Fruit fly (Drosophila melanogaster): Measurements from ENCODE around the gene CG12301.

Gene CG12301

DNA sequence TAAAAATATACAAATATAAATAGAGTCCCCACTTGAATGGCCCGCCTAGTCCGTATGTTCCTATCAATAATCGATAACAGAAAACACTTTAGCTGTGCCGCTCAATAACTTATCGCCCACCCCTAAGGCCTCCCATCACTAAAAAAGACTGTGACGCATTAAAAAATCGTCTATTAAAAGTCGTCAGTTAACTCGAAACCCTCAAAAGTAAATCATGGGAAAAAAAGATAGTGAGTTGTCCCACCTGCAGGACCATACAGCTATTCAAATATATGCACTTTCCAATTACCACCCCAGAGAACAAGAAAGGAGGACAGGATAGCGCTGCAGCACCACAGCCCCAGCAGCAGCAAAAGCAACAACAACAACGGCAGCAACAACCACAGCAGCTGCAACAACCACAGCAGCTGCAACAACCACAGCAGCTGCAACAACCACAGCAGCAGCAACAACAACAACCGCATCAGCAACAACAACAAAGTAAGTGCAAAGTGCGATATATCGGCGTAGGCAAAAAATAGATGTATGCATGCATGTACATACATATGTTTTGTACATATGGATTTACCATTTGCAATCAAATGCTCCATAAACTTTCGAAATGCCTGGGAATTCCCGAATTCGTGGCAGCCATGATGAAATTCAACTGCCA lies 26.5 kb upstream of the CG12301 start, which contains the start of gene AGO2 (continued):
- TF ChIP-seq CG6276 (GFP tag; optimal IDR thresholded peaks at IDR 0.05): peak; percentile 97
- TF ChIP-seq CG11762 (GFP tag; optimal IDR thresholded peaks at IDR 0.05; ENCODE audit: insufficient read depth): peak; percentile 78
- peak; percentile 19 for TF ChIP-seq Met (GFP tag; optimal IDR thresholded peaks at IDR 0.05)
- peak; percentile 60 for TF ChIP-seq fd85E (GFP tag; optimal IDR thresholded peaks at IDR 0.05)
- TF ChIP-seq CG3919 (GFP tag; optimal IDR thresholded peaks at IDR 0.05): peak; percentile 85
- peak; percentile 85 for TF ChIP-seq CG3032 (tag; optimal IDR thresholded peaks at IDR 0.05)
- TF ChIP-seq vri (GFP tag; optimal IDR thresholded peaks at IDR 0.05): peak; percentile 30
- TF ChIP-seq Blimp-1 (GFP tag; optimal IDR thresholded peaks at IDR 0.05): peak; percentile 56
- peak; percentile 59 for TF ChIP-seq Eip78C (GFP tag)
- TF ChIP-seq CG16779 (tag; optimal IDR thresholded peaks at IDR 0.05): peak; percentile 62
- TF ChIP-seq lz (GFP tag; optimal IDR thresholded peaks at IDR 0.05): no peak
- TF ChIP-seq CG32006 (GFP tag; optimal IDR thresholded peaks at IDR 0.05): no peak
- no peak for TF ChIP-seq CG11902 (GFP tag; optimal IDR thresholded peaks at IDR 0.05)
- TF ChIP-seq CG4318 (GFP tag; optimal IDR thresholded peaks at IDR 0.05): no peak
- peak; percentile 65 for TF ChIP-seq CG1621 (tag; optimal IDR thresholded peaks at IDR 0.05)

dm6 chr3L:15562727-15563057 lies 17.9 kb upstream of the CG12301 start:
- TF ChIP-seq svp (GFP tag) (no peak), Eip78C (GFP tag) (peak; percentile 17)

- TF ChIP-seq CG15336 (GFP tag; IDR thresholded peaks at IDR 0.05) (peak; percentile 51; the same call in 1 of the 2 replicates), CG11902 (GFP tag; optimal IDR thresholded peaks at IDR 0.05) (no peak), CG8319 (GFP tag; optimal IDR thresholded peaks at IDR 0.05) (no peak), Sox102F (GFP tag; optimal IDR thresholded peaks at IDR 0.05) (peak; percentile 36), lz (GFP tag; optimal IDR thresholded peaks at IDR 0.05) (peak; percentile 17), CG3919 (GFP tag; optimal IDR thresholded peaks at IDR 0.05) (peak; percentile 50), esn (GFP tag; optimal IDR thresholded peaks at IDR 0.05) (peak; percentile 53), CG34406 (GFP tag; optimal IDR thresholded peaks at IDR 0.05) (peak; percentile 32), Smox (GFP tag; optimal IDR thresholded peaks at IDR 0.05) (no peak), CG6163 (GFP tag; IDR thresholded peaks at IDR 0.05) (peak; percentile 51; the same call in 2 of the 3 replicates), CG11294 (GFP tag; IDR thresholded peaks at IDR 0.05) (0 out of 2 replicates have a peak, but pooled peaks have one; percentile 37), eg (GFP tag; IDR thresholded peaks at IDR 0.05) (peak; percentile 86), CG10631 (GFP tag; optimal IDR thresholded peaks at IDR 0.05) (peak; percentile 43), CG8632 (GFP tag; optimal IDR thresholded peaks at IDR 0.05) (peak; percentile 31), CG16779 (tag; optimal IDR thresholded peaks at IDR 0.05) (no peak), Hr39 (GFP tag; optimal IDR thresholded peaks at IDR 0.05) (peak; percentile 11), achi (GFP tag; optimal IDR thresholded peaks at IDR 0.05) (no peak), CG31627 (GFP tag; optimal IDR thresholded peaks at IDR 0.05) (peak; percentile 38), Sox14 (GFP tag; optimal IDR thresholded peaks at IDR 0.05) (peak; percentile 25), ss (GFP tag; optimal IDR thresholded peaks at IDR 0.05) (no peak), CG9139 (GFP tag; optimal IDR thresholded peaks at IDR 0.05) (no peak), acj6 (GFP tag; optimal IDR thresholded peaks at IDR 0.05) (peak; percentile 33), Eip75B (GFP tag; optimal IDR thresholded peaks at IDR 0.05) (peak; percentile 2), CG10669 (GFP tag; optimal IDR thresholded peaks at IDR 0.05) (peak; percentile 21), CG8119 (GFP tag; IDR thresholded peaks at IDR 0.05) (peak; percentile 57; the same call in 2 of the 3 replicates), pdm3 (GFP tag; optimal IDR thresholded peaks at IDR 0.05) (no peak), Blimp-1 (GFP tag; optimal IDR thresholded peaks at IDR 0.05) (no peak), Eip78C (GFP tag) (peak; percentile 65), Gug (GFP tag; IDR thresholded peaks at IDR 0.05) (peak; percentile 63), svp (GFP tag) (peak; percentile 71), topi (GFP tag; optimal IDR thresholded peaks at IDR 0.05) (peak; percentile 15), Hr38 (GFP tag; optimal IDR thresholded peaks at IDR 0.05) (no peak), Eip93F (GFP tag; optimal IDR thresholded peaks at IDR 0.05) (peak; percentile 64), fkh (GFP tag; optimal IDR thresholded peaks at IDR 0.05) (peak; percentile 42), Ets21C (GFP tag; optimal IDR thresholded peaks at IDR 0.05) (no peak), CG6792 (GFP tag; optimal IDR thresholded peaks at IDR 0.05) (no peak), cyc (GFP tag; optimal IDR thresholded peaks at IDR 0.05) (peak; percentile 23)
These were observed 17.3 kb upstream of the CG12301 start, which contains the start of the genes CG7739 and SCCRO for dm6 chr3L:15563058-15563850. Gene CG7739 (minus strand): TSS chr3L:15563065. Gene SCCRO (plus strand): TSS chr3L:15563427.

Measured in whole organism, prepupa.